Worm (Caenorhabditis elegans): ENCODE measurements around the gene fbxa-45.

DNA sequence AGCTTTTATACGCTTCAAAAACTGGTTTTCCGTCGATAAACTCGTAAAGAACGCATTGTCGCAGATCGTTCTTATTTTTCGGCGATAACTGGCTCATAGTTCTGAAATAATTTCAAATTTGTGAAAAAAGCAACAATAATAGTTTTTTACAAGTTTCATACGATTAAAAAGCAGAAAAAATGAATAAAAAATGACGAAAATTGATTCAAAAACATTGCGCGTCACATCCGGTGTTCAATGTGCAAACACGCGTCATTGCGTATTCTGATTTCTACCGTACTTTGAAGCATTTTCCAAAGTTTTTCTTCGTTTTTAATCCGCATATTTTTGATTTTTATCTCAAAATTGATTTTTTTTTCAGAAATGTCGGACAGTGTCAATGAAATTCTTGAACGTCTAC lies 19.1 kb upstream of the fbxa-45 start, which contains the start of the genes fbxa-206 and Y102A5C.2:
- TF ChIP-seq nhr-28 (tag; optimal IDR thresholded peaks at IDR 0.05) (no peak), zag-1 (tag; optimal IDR thresholded peaks at IDR 0.05) (no peak), snpc-4 (tag; optimal IDR thresholded peaks at IDR 0.05) (no peak), mdl-1 (tag; optimal IDR thresholded peaks at IDR 0.05) (no peak), ama-1 (optimal IDR thresholded peaks at IDR 0.05) (no peak), nhr-11 (tag; optimal IDR thresholded peaks at IDR 0.05) (no peak), sea-2 (GFP tag; optimal IDR thresholded peaks at IDR 0.05) (no peak), egl-27 (tag; optimal IDR thresholded peaks at IDR 0.05) (no peak), ztf-11 (tag; optimal IDR thresholded peaks at IDR 0.05) (no peak)

Measured in whole organism, L3 larva.